Worm (Caenorhabditis elegans) whole organism, early embryonic: ENCODE results near the gene C38C6.3.
A peak's percentile ranks its signal among the peaks of the same experiment; 100 is the strongest.

Experiments
- B0310.2 ChIP-seq: sonication (generic microtip); optimal IDR thresholded peaks from 2 replicates; lab custom pipeline; 2016; ENCODE audit warnings: mild to moderate bottlenecking, missing genetic modification characterization, missing compliant biosample characterization
- F13C5.2 ChIP-seq: sonication (generic microtip); optimal IDR thresholded peaks from 2 replicates; lab custom pipeline; 2017; ENCODE audit warnings: mild to moderate bottlenecking, missing genetic modification characterization, inconsistent platforms, missing compliant biosample characterization
- aly-1 ChIP-seq: sonication (generic microtip); optimal IDR thresholded peaks from 2 replicates; lab custom pipeline; 2016; ENCODE audit warnings: missing genetic modification characterization, missing compliant biosample characterization
- ama-1 ChIP-seq: fragments of 150-350 bp; optimal IDR thresholded peaks from 2 replicates; lab custom pipeline; 2014
- ceh-13 ChIP-seq: fragments of 200-800 bp; sonication (Bioruptor generic); optimal IDR thresholded peaks from 2 replicates; lab custom pipeline; 2018; ENCODE audit warnings: mild to moderate bottlenecking, missing genetic modification characterization, missing compliant biosample characterization
- ceh-36 ChIP-seq: sonication (generic microtip); optimal IDR thresholded peaks from 2 replicates; lab custom pipeline; 2016; ENCODE audit warnings: missing genetic modification characterization, inconsistent platforms, missing compliant biosample characterization
- ets-7 ChIP-seq: sonication (generic microtip); optimal IDR thresholded peaks from 2 replicates; lab custom pipeline; 2016; ENCODE audit warnings: missing genotype, missing genetic modification characterization, missing compliant biosample characterization
- flt-1 ChIP-seq: fragments of 200-800 bp; sonication (Bioruptor generic); IDR thresholded peaks from 2 replicates; pipeline ENCODE4 v1.3.6; 2022; ENCODE audit warnings: missing genetic modification characterization, missing compliant biosample characterization
- hmbx-1 ChIP-seq: sonication (generic microtip); optimal IDR thresholded peaks from 2 replicates; lab custom pipeline; 2016; ENCODE audit warnings: mild to moderate bottlenecking, missing genetic modification characterization, missing compliant biosample characterization
- hmg-4 ChIP-seq: fragments of 200-800 bp; sonication (Bioruptor generic); optimal IDR thresholded peaks from 2 replicates; lab custom pipeline; 2018; ENCODE audit warnings: mild to moderate bottlenecking, missing genetic modification characterization, missing compliant biosample characterization
- hnd-1 ChIP-seq: sonication (generic microtip); optimal IDR thresholded peaks from 2 replicates; lab custom pipeline; 2016; ENCODE audit warnings: missing genetic modification characterization, missing compliant biosample characterization
- pes-1 ChIP-seq: fragments of 200-800 bp; sonication (Bioruptor generic); IDR thresholded peaks from 2 replicates; pipeline ENCODE4 v1.3.6; 2022; ENCODE audit warnings: missing genetic modification reagents, missing genetic modification characterization, missing compliant biosample characterization
- scrt-1 ChIP-seq: fragments of 200-800 bp; sonication (Bioruptor generic); IDR thresholded peaks from 2 replicates; pipeline ENCODE4 v1.3.6; 2022; ENCODE audit warnings: missing genetic modification characterization, missing compliant biosample characterization
- sea-1 ChIP-seq: fragments of 200-800 bp; sonication (Bioruptor generic); conservative IDR thresholded peaks from 2 replicates; pipeline ENCODE4 v1.3.6; 2022; ENCODE audit warnings: missing genetic modification characterization, missing compliant biosample characterization
- tbx-11 ChIP-seq: fragments of 200-800 bp; sonication (Bioruptor generic); IDR thresholded peaks from 2 replicates; pipeline ENCODE4 v1.3.6; 2022; ENCODE audit warnings: missing genetic modification characterization, missing compliant biosample characterization
- tbx-37 ChIP-seq: fragments of 200-800 bp; sonication (Bioruptor generic); conservative IDR thresholded peaks from 2 replicates; pipeline ENCODE4 v1.3.6; 2022; ENCODE audit warnings: missing genetic modification reagents, missing genetic modification characterization, missing compliant biosample characterization
- tra-4 ChIP-seq: sonication (generic microtip); optimal IDR thresholded peaks from 2 replicates; lab custom pipeline; 2017; ENCODE audit warnings: missing genetic modification characterization, missing compliant biosample characterization

C38C6.3 gene

ce11 chrII:14626883-14627282 lies 6.0 kb upstream of the C38C6.3 start:
- TF ChIP-seq aly-1 (tag; lab: Kevin White, UChicago) (no peak), ceh-13 (no peak), ets-7 (tag; lab: Kevin White, UChicago) (no peak), B0310.2 (tag; lab: Kevin White, UChicago) (no peak), pes-1 (GFP tag; lab: Robert Waterston, UW) (no peak), tbx-11 (GFP tag; lab: Robert Waterston, UW) (no peak), scrt-1 (GFP tag; lab: Robert Waterston, UW) (no peak), flt-1 (GFP tag; lab: Robert Waterston, UW) (no peak), tra-4 (tag; lab: Kevin White, UChicago) (no peak), ceh-36 (tag; lab: Kevin White, UChicago) (no peak), hnd-1 (no peak), tbx-37 (no peak), ama-1 (lab: Kevin White, UChicago) (no peak), hmbx-1 (tag; lab: Kevin White, UChicago) (no peak), hmg-4 (no peak)

ce11 chrII:14627330-14627729 lies 5.6 kb upstream of the C38C6.3 start, which contains the start of gene tag-297:
Gene tag-297, plus strand, starts transcription at chrII:14627630.
- TF ChIP-seq tra-4 (tag; lab: Kevin White, UChicago): no peak
- no peak for TF ChIP-seq F13C5.2
- TF ChIP-seq flt-1 (GFP tag; lab: Robert Waterston, UW): no peak
- no peak for TF ChIP-seq hmbx-1 (tag; lab: Kevin White, UChicago)
- no peak for TF ChIP-seq ceh-13

ce11 chrII:14634042-14634441 lies 1.1 kb downstream of the C38C6.3 start:
- TF ChIP-seq ama-1 (lab: Kevin White, UChicago) (no peak), F13C5.2 (no peak), tra-4 (tag; lab: Kevin White, UChicago) (no peak), hmbx-1 (tag; lab: Kevin White, UChicago) (no peak), ets-7 (tag; lab: Kevin White, UChicago) (no peak), hnd-1 (no peak), B0310.2 (tag; lab: Kevin White, UChicago) (no peak), ceh-13 (no peak), scrt-1 (GFP tag; lab: Robert Waterston, UW) (no peak), hmg-4 (no peak), flt-1 (GFP tag; lab: Robert Waterston, UW) (no peak), pes-1 (GFP tag; lab: Robert Waterston, UW) (no peak), tbx-11 (GFP tag; lab: Robert Waterston, UW) (no peak)

ce11 chrII:14635179-14635578 lies 2.3 kb downstream of the C38C6.3 start:
- TF ChIP-seq hmbx-1 (tag; lab: Kevin White, UChicago) (peak; percentile 28), hmg-4 (peak; percentile 47), F13C5.2 (peak; percentile 39), pes-1 (GFP tag; lab: Robert Waterston, UW) (peak; percentile 88), hnd-1 (peak; percentile 21), tbx-37 (peak; percentile 85), ama-1 (lab: Kevin White, UChicago) (no peak), ceh-36 (tag; lab: Kevin White, UChicago) (peak; percentile 51), tra-4 (tag; lab: Kevin White, UChicago) (peak; percentile 6), aly-1 (tag; lab: Kevin White, UChicago) (peak; percentile 24), ets-7 (tag; lab: Kevin White, UChicago) (no peak), B0310.2 (tag; lab: Kevin White, UChicago) (peak; percentile 34), ceh-13 (no peak), flt-1 (GFP tag; lab: Robert Waterston, UW) (peak; percentile 74), scrt-1 (GFP tag; lab: Robert Waterston, UW) (peak; percentile 87), tbx-11 (GFP tag; lab: Robert Waterston, UW) (peak; percentile 78), sea-1 (GFP tag; lab: Robert Waterston, UW) (peak; percentile 82)

ce11 chrII:14635895-14636294 lies 3.0 kb downstream of the C38C6.3 start:
- TF ChIP-seq hmg-4: peak; percentile 12
- peak; percentile 71 for TF ChIP-seq pes-1 (GFP tag; lab: Robert Waterston, UW)
- peak; percentile 55; the same call in 1 of the 2 replicates for TF ChIP-seq tbx-11 (GFP tag; lab: Robert Waterston, UW)
- TF ChIP-seq scrt-1 (GFP tag; lab: Robert Waterston, UW): peak; percentile 65; the same call in 1 of the 2 replicates

- TF ChIP-seq tbx-37: no peak
Observed at ce11 chrII:14636737-14637136, 3.8 kb downstream of the C38C6.3 start, which contains the start of gene sre-13. Gene sre-13, minus strand, starts transcription at chrII:14636837.

- peak; percentile 70 for TF ChIP-seq pes-1 (GFP tag; lab: Robert Waterston, UW)
- TF ChIP-seq hmg-4: peak; percentile 29
- TF ChIP-seq flt-1 (GFP tag; lab: Robert Waterston, UW): peak; percentile 39; the same call in 1 of the 2 replicates
Observed at ce11 chrII:14641387-14641786, 8.5 kb downstream of the C38C6.3 start.

ce11 chrII:14643983-14644382 lies 11.1 kb downstream of the C38C6.3 start, which contains the start of gene atgp-2:
Gene atgp-2, minus strand, starts transcription at chrII:14644083.
- TF ChIP-seq sea-1 (GFP tag; lab: Robert Waterston, UW) (no peak), hmg-4 (no peak), hnd-1 (no peak), ceh-13 (no peak), ama-1 (lab: Kevin White, UChicago) (no peak), tra-4 (tag; lab: Kevin White, UChicago) (no peak), tbx-37 (no peak), tbx-11 (GFP tag; lab: Robert Waterston, UW) (no peak), pes-1 (GFP tag; lab: Robert Waterston, UW) (no peak), hmbx-1 (tag; lab: Kevin White, UChicago) (no peak)
